Fruit fly (Drosophila melanogaster): ENCODE data around the gene lmgA.
A peak's percentile ranks its signal among the peaks of the same experiment; 100 is the strongest.

The lmgA gene

DNA sequence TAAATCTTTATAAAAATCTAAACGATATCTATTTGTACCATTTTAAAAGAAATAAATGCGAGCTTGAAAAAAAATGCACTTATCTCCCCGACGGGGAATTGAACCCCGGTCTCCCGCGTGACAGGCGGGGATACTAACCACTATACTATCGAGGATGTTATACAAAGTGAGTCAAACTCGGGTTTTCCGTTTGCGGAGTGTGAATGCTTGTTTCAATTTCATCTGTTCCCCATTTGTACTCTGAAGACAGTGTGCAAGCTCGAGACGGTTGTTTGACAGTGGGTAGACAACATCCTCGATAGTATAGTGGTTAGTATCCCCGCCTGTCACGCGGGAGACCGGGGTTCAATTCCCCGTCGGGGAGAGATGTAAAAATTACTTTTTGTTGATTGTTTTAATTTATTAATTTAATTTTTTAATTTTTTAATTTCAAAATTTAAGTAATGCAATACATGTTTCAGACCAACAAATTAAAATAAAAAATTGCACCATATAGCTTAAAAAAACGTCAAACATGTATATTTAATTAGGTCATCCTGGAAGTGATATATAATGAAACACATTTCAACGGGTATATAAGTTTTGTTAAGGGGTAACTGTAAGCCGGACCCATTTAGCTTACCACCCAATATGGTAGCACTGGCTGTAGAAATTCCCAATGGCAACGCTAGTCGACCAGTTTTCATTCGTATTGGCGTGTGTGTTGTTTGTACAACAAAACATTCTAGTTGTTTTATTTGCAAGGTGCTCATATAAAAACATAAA lies 13.2 kb upstream of the lmgA start, which contains the start of gene Sema1a (continued):
- TF ChIP-seq Six4 (GFP tag; optimal IDR thresholded peaks at IDR 0.05) (no peak), HmgZ (tag; optimal IDR thresholded peaks at IDR 0.05) (peak; percentile 74), Sin3A (optimal IDR thresholded peaks at IDR 0.05) (no peak), CG1792 (GFP tag; optimal IDR thresholded peaks at IDR 0.05) (no peak), dmrt99B (tag; optimal IDR thresholded peaks at IDR 0.05) (peak; percentile 57), cas (GFP tag; IDR thresholded peaks at IDR 0.05) (0 out of 2 replicates have a peak, but pooled peaks have one; percentile 38), CG8281 (tag; optimal IDR thresholded peaks at IDR 0.05) (no peak), CG8359 (GFP tag; optimal IDR thresholded peaks at IDR 0.05; ENCODE audit: borderline replicate concordance) (no peak), CG12659 (GFP tag; optimal IDR thresholded peaks at IDR 0.05) (peak; percentile 83), twi (tag; optimal IDR thresholded peaks at IDR 0.05) (peak; percentile 41), CG10565 (GFP tag; optimal IDR thresholded peaks at IDR 0.05) (no peak), grau (tag; optimal IDR thresholded peaks at IDR 0.05) (peak; percentile 87), HLH4C (GFP tag; IDR thresholded peaks at IDR 0.05; ENCODE audit: partially characterized antibody) (peak; percentile 83), Eip74EF (GFP tag; optimal IDR thresholded peaks at IDR 0.05) (peak in 1 of 2 experiments; percentile 68), sqz (GFP tag; optimal IDR thresholded peaks at IDR 0.05) (peak; percentile 32), bbx (GFP tag; IDR thresholded peaks at IDR 0.05; ENCODE audit: partially characterized antibody) (peak; percentile 95), CG15269 (tag; optimal IDR thresholded peaks at IDR 0.05) (peak; percentile 52), Hey (tag; optimal IDR thresholded peaks at IDR 0.05) (no peak), ato (GFP tag; IDR thresholded peaks at IDR 0.05; ENCODE audit: partially characterized antibody) (peak; percentile 86), CG9797 (GFP tag; optimal IDR thresholded peaks at IDR 0.05) (no peak), Poxn (GFP tag; IDR thresholded peaks at IDR 0.05) (peak; percentile 67; the same call in 1 of the 2 replicates), nom (GFP tag; optimal IDR thresholded peaks at IDR 0.05) (peak; percentile 18), Awh (GFP tag; IDR thresholded peaks at IDR 0.05) (peak; percentile 57; the same call in 1 of the 2 replicates), HLH54F (GFP tag; optimal IDR thresholded peaks at IDR 0.05) (peak; percentile 83), klu (GFP tag; IDR thresholded peaks at IDR 0.05) (no peak), CG15479 (GFP tag; optimal IDR thresholded peaks at IDR 0.05) (no peak), cato (GFP tag; optimal IDR thresholded peaks at IDR 0.05; ENCODE audit: borderline replicate concordance) (peak; percentile 43), Antp (GFP tag; optimal IDR thresholded peaks at IDR 0.05) (peak; percentile 87), CG9215 (GFP tag; IDR thresholded peaks at IDR 0.05) (no peak), Doc3 (GFP tag; IDR thresholded peaks at IDR 0.05; ENCODE audit: partially characterized antibody) (peak; percentile 52; the same call in 1 of the 3 replicates), CG2889 (GFP tag; IDR thresholded peaks at IDR 0.05) (peak; percentile 33; the same call in 2 of the 3 replicates), CG30403 (GFP tag; optimal IDR thresholded peaks at IDR 0.05) (peak; percentile 61), CG16815 (GFP tag; optimal IDR thresholded peaks at IDR 0.05) (no peak), Ets97D (GFP tag; optimal IDR thresholded peaks at IDR 0.05) (peak; percentile 36), ftz-f1 (GFP tag; optimal IDR thresholded peaks at IDR 0.05) (no peak), CG11560 (tag; IDR thresholded peaks at IDR 0.05) (no peak), lov (optimal IDR thresholded peaks at IDR 0.05) (no peak), lov (GFP tag; IDR thresholded peaks at IDR 0.05) (no peak), Drgx (GFP tag; IDR thresholded peaks at IDR 0.05) (peak; percentile 65), CG6813 (GFP tag; optimal IDR thresholded peaks at IDR 0.05) (no peak), mld (GFP tag; IDR thresholded peaks at IDR 0.05; ENCODE audit: partially characterized antibody) (peak; percentile 94), CG2116 (GFP tag; optimal IDR thresholded peaks at IDR 0.05) (peak; percentile 33), CG2678 (tag; optimal IDR thresholded peaks at IDR 0.05) (peak; percentile 54), CG10462 (GFP tag; optimal IDR thresholded peaks at IDR 0.05) (no peak), CG4424 (GFP tag; optimal IDR thresholded peaks at IDR 0.05) (peak; percentile 48), CG10959 (GFP tag; IDR thresholded peaks at IDR 0.05) (no peak), CG6654 (GFP tag; optimal IDR thresholded peaks at IDR 0.05) (no peak), sens-2 (GFP tag; IDR thresholded peaks at IDR 0.05) (no peak; the same call in 1 of the 2 replicates), CG2120 (GFP tag; optimal IDR thresholded peaks at IDR 0.05) (peak; percentile 76)
